Worm (Caenorhabditis elegans) whole organism, late embryonic: ENCODE results near the gene srbc-76.

Source experiments
- F13H6.1 ChIP-seq: sonication (generic microtip); optimal IDR thresholded peaks from 2 replicates; lab custom pipeline; 2016; ENCODE audit warnings: missing genetic modification characterization, missing compliant biosample characterization
- elt-2 ChIP-seq: sonication (generic microtip); optimal IDR thresholded peaks from 2 replicates; lab custom pipeline; 2016; ENCODE audit warnings: missing genetic modification reagents, missing genetic modification characterization, missing compliant biosample characterization
- fkh-10 ChIP-seq: fragments of 150-350 bp; optimal IDR thresholded peaks from 2 replicates; lab custom pipeline; 2014; ENCODE audit warnings: missing biosample characterization, missing genetic modification reagents, missing genetic modification characterization
- tbx-2 ChIP-seq: sonication (generic microtip); optimal IDR thresholded peaks from 2 replicates; lab custom pipeline; 2016; ENCODE audit warnings: missing genetic modification characterization, missing compliant biosample characterization
- unc-55 ChIP-seq: sonication (generic microtip); optimal IDR thresholded peaks from 2 replicates; lab custom pipeline; 2017; ENCODE audit warnings: missing biosample characterization, missing genetic modification reagents, missing genetic modification characterization

DNA sequence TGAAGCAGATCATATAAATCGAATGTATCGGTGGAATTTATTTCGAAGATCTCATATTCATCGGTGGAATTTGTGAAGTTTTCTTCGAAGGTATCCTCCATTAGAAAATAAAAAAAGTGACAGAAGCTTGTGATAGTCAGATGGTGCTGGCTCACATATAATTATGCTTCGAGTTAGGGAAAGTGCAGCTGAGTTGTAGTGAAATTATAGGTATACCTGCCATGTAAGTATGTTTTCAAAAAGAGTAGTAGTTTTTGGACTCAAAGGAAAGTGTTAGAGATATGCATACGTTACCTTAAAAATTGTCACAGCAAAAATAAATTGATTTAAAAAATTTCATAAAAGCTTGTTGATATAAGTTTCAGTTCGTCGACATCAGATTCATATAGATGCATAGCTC is 12.0 kb upstream of the srbc-76 start, which contains the start of gene srw-11:
- TF ChIP-seq elt-2 (tag; lab: Kevin White, UChicago) = no peak
- TF ChIP-seq fkh-10 = no peak
- no peak for TF ChIP-seq unc-55 (GFP tag; lab: Kevin White, UChicago)
- TF ChIP-seq F13H6.1 = no peak
- TF ChIP-seq tbx-2 (tag; lab: Kevin White, UChicago) = no peak
